Worm (Caenorhabditis elegans) whole organism, mixed stage, embryonic: ENCODE measurements around the gene msp-33.
"Not testable (repeated sequence)": the region's sequence is repeated elsewhere in the genome, so short reads cannot be mapped to it uniquely, and the experiment has no call there.

ENCODE experiments used
- M03D4.4 ChIP-seq: sonication (generic microtip); optimal IDR thresholded peaks from 2 replicates; lab custom pipeline; 2017; ENCODE audit warnings: mild to moderate bottlenecking, missing genetic modification characterization, missing compliant biosample characterization
- bed-3 ChIP-seq: fragments of 200-800 bp; sonication (Bioruptor generic); optimal IDR thresholded peaks from 3 replicates; lab custom pipeline; 2018; ENCODE audit warnings: mild to moderate bottlenecking, missing genetic modification characterization, moderate library complexity, missing compliant biosample characterization
- blmp-1 ChIP-seq: fragments of 150-350 bp; optimal IDR thresholded peaks from 2 replicates; lab custom pipeline; 2014; ENCODE audit warnings: missing biosample characterization, missing genetic modification characterization
- ceh-39 ChIP-seq: fragments of 150-350 bp; optimal IDR thresholded peaks from 2 replicates; lab custom pipeline; 2014; ENCODE audit warnings: missing biosample characterization, missing genetic modification characterization
- ceh-43 ChIP-seq: fragments of 200-800 bp; sonication (Bioruptor generic); optimal IDR thresholded peaks from 2 replicates; lab custom pipeline; 2018; ENCODE audit warnings: mild to moderate bottlenecking, missing genetic modification characterization, moderate library complexity, missing compliant biosample characterization
- ceh-83 ChIP-seq: fragments of 200-800 bp; sonication (Bioruptor generic); optimal IDR thresholded peaks from 2 replicates; lab custom pipeline; 2018; ENCODE audit warnings: mild to moderate bottlenecking, missing genetic modification characterization, missing compliant biosample characterization
- ces-1 ChIP-seq: fragments of 150-350 bp; optimal IDR thresholded peaks from 2 replicates; lab custom pipeline; 2014; ENCODE audit warnings: missing biosample characterization, missing genetic modification reagents, missing genetic modification characterization
- drap-1 ChIP-seq: fragments of 200-800 bp; sonication (Bioruptor generic); optimal IDR thresholded peaks from 3 replicates; lab custom pipeline; 2018; ENCODE audit warnings: mild to moderate bottlenecking, missing genetic modification characterization, missing compliant biosample characterization
- elt-1 ChIP-seq: sonication (generic microtip); optimal IDR thresholded peaks from 2 replicates; lab custom pipeline; 2017; ENCODE audit warnings: missing genetic modification characterization, mild to moderate bottlenecking, missing compliant biosample characterization, antibody characterized with exemption, moderate library complexity, borderline replicate concordance; ENCODE audit not compliant: insufficient read depth
- elt-3 ChIP-seq: fragments of 150-350 bp; optimal IDR thresholded peaks from 2 replicates; lab custom pipeline; 2014; ENCODE audit warnings: missing biosample characterization, missing genetic modification characterization
- hlh-1 ChIP-seq: fragments of 150-350 bp; optimal IDR thresholded peaks from 2 replicates; lab custom pipeline; 2014; ENCODE audit warnings: missing biosample characterization, missing genetic modification reagents, missing genetic modification characterization
- lin-13 ChIP-seq: fragments of 150-350 bp; optimal IDR thresholded peaks from 2 replicates; lab custom pipeline; 2014; ENCODE audit warnings: missing biosample characterization, missing genetic modification characterization
- lin-32 ChIP-seq: fragments of 200-800 bp; sonication (Bioruptor generic); optimal IDR thresholded peaks from 2 replicates; lab custom pipeline; 2018; ENCODE audit warnings: mild to moderate bottlenecking, missing genetic modification characterization, missing compliant biosample characterization
- mab-5 ChIP-seq: fragments of 150-350 bp; optimal IDR thresholded peaks from 2 replicates; lab custom pipeline; 2014; ENCODE audit warnings: missing biosample characterization, missing genetic modification characterization
- nhr-12 ChIP-seq: fragments of 150-350 bp; optimal IDR thresholded peaks from 2 replicates; lab custom pipeline; 2014; ENCODE audit warnings: missing biosample characterization, missing genetic modification characterization
- nhr-2 ChIP-seq: fragments of 150-350 bp; optimal IDR thresholded peaks from 2 replicates; lab custom pipeline; 2014; ENCODE audit warnings: missing biosample characterization, missing genetic modification characterization
- nhr-237 ChIP-seq: fragments of 150-350 bp; optimal IDR thresholded peaks from 2 replicates; lab custom pipeline; 2014; ENCODE audit warnings: missing biosample characterization, missing genetic modification characterization
- nhr-28 ChIP-seq: fragments of 150-350 bp; optimal IDR thresholded peaks from 2 replicates; lab custom pipeline; 2014; ENCODE audit warnings: missing biosample characterization, missing genetic modification characterization
- nhr-76 ChIP-seq: sonication (generic microtip); optimal IDR thresholded peaks from 2 replicates; lab custom pipeline; 2017; ENCODE audit warnings: missing biosample characterization, missing genetic modification characterization
- pha-4 ChIP-seq: fragments of 150-350 bp; optimal IDR thresholded peaks from 2 replicates; lab custom pipeline; 2018; ENCODE audit warnings: missing biosample characterization, missing genetic modification reagents, missing genetic modification characterization
- sem-2 ChIP-seq: fragments of 200-800 bp; sonication (Bioruptor generic); optimal IDR thresholded peaks from 2 replicates; lab custom pipeline; 2018; ENCODE audit warnings: mild to moderate bottlenecking, missing genetic modification characterization, missing compliant biosample characterization
- sptf-1 ChIP-seq: sonication (generic microtip); optimal IDR thresholded peaks from 2 replicates; lab custom pipeline; 2017; ENCODE audit warnings: mild to moderate bottlenecking, missing genetic modification characterization, moderate library complexity, missing compliant biosample characterization
- unc-120 ChIP-seq: sonication (generic microtip); optimal IDR thresholded peaks from 2 replicates; lab custom pipeline; 2017; ENCODE audit warnings: missing genetic modification characterization, missing compliant biosample characterization; ENCODE audit not compliant: poor library complexity, severe bottlenecking
- unc-39 ChIP-seq: fragments of 150-350 bp; optimal IDR thresholded peaks from 2 replicates; lab custom pipeline; 2014; ENCODE audit warnings: missing biosample characterization, missing genetic modification characterization
- unc-62 ChIP-seq: fragments of 150-350 bp; optimal IDR thresholded peaks from 2 replicates; lab custom pipeline; 2014; ENCODE audit warnings: missing biosample characterization, missing genetic modification reagents, missing genetic modification characterization
- zip-8 ChIP-seq: fragments of 150-350 bp; optimal IDR thresholded peaks from 2 replicates; lab custom pipeline; 2014; ENCODE audit warnings: missing biosample characterization, missing genetic modification characterization
- ztf-11 ChIP-seq: fragments of 150-350 bp; optimal IDR thresholded peaks from 2 replicates; lab custom pipeline; 2014; ENCODE audit warnings: missing biosample characterization, missing genetic modification characterization

The msp-33 gene

DNA sequence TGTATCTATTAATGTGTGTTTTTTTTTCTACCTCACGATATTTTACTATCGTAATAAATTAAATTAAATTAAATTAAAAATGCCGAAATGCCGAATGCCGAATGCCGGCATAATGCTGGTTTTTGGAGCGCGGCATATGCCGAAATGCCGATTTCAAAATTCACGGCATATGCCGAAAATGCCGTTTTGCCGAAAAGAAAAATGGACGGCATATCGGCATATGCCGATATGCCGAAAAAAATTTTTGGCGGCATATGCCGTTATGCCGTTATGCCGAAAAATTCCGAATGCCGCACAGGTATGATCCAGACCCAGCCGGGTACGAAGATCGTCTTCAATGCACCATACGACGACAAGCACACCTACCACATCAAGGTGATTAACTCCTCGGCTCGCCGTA is 6.0 kb upstream of the msp-33 start, which contains the start of gene msp-32:
Gene msp-32, plus strand, starts transcription at position 301 of the 400 bp plus-strand sequence.
- not testable (repeated sequence) for TF ChIP-seq sptf-1 (tag; lab: Kevin White, UChicago); sem-2 (GFP tag; lab: Kevin White, UChicago); ceh-43 (GFP tag; lab: Kevin White, UChicago)
- TF ChIP-seq, all 35 proteins: peak for 0; not testable (repeated sequence) for 35

ce11 chrII:4891012-4891775 is 1.3 kb downstream of the msp-33 start, which contains the start of gene gst-9:
Gene gst-9 (plus strand): TSS chrII:4891585.
- no peak for TF ChIP-seq lin-32 (GFP tag; lab: Kevin White, UChicago)
- no peak for TF ChIP-seq unc-62 (GFP tag; lab: Kevin White, UChicago)
- no peak for TF ChIP-seq drap-1 (GFP tag; lab: Kevin White, UChicago)
- no peak for TF ChIP-seq nhr-2 (tag; lab: Kevin White, UChicago)
- no peak for TF ChIP-seq mab-5 (tag; lab: Kevin White, UChicago)
- no peak for TF ChIP-seq ceh-83 (GFP tag; lab: Kevin White, UChicago)
- TF ChIP-seq nhr-76 (tag; lab: Kevin White, UChicago), result no peak
- TF ChIP-seq nhr-28 (tag; lab: Kevin White, UChicago), result no peak
- TF ChIP-seq ces-1 (GFP tag; lab: Kevin White, UChicago), result no peak
- no peak for TF ChIP-seq elt-1 (tag; lab: Kevin White, UChicago)
- TF ChIP-seq ztf-11 (tag; lab: Kevin White, UChicago), result no peak
- TF ChIP-seq elt-3, result no peak
- TF ChIP-seq pha-4 (tag; lab: Kevin White, UChicago), result no peak
- TF ChIP-seq zip-8 (tag; lab: Kevin White, UChicago), result no peak
- TF ChIP-seq lin-13 (tag; lab: Kevin White, UChicago), result no peak
- no peak for TF ChIP-seq nhr-12
- no peak for TF ChIP-seq hlh-1 (tag; lab: Kevin White, UChicago)
- TF ChIP-seq, all 35 proteins: peak for 0

DNA sequence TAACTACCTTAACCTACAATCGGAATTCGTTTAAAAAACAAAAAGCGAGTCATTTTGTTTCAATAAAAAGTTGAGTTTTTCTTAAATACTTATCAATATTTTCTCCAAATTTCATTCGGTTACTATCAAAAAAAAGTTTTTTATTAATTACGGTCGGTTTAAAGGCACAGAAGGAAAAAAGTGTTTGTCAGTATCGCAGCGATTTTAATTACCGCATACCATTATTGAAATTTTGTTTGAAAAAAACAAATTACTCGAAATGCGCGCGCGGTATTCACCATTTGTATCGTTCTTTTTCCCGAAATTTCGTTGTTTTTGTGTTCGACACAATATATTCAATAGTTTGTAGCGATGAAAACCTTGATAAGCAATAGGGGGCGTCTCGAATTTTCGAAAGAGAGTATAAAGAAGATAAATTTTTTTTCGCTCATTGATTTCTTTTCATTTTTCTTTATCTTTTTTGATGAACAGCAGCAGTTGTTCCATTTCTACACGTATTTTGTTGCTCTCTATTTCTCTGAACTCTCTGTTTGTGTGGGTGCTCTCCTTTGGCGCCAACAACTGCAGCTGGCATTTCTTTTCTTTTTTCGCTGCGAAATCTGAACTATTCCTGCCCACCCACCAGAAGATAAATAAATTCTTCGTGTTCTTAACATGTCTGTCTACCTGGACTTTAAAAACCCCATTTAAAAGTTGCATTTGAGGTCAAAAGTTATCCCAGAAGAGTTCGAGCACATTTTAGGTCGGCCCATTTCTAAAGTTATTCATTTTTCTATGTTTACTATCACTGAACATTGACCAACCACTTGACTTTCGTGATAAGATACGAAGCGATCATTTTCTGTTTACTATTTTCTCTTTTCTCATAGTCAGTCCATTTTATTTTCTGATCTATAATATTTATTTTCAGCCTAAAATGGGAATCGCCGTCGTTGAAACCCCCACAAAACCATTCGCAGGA is 3.7 kb downstream of the msp-33 start, which contains the start of gene pgm-1:
Gene pgm-1, plus strand, starts transcription at position 911 of the 961 bp plus-strand sequence.
- TF ChIP-seq unc-120 (tag; lab: Kevin White, UChicago) (peak; percentile 34), nhr-237 (tag; lab: Kevin White, UChicago) (no peak), nhr-2 (tag; lab: Kevin White, UChicago) (no peak), hlh-1 (tag; lab: Kevin White, UChicago) (peak; percentile 57), unc-39 (tag; lab: Kevin White, UChicago) (no peak)

- TF ChIP-seq elt-3, result no peak
- TF ChIP-seq drap-1 (GFP tag; lab: Kevin White, UChicago), result no peak
- TF ChIP-seq blmp-1 (tag; lab: Kevin White, UChicago), result no peak
- TF ChIP-seq sptf-1 (tag; lab: Kevin White, UChicago), result no peak
- TF ChIP-seq sem-2 (GFP tag; lab: Kevin White, UChicago), result no peak
- no peak for TF ChIP-seq M03D4.4 (tag; lab: Kevin White, UChicago)
- no peak for TF ChIP-seq nhr-12
- TF ChIP-seq hlh-1 (tag; lab: Kevin White, UChicago), result no peak
- no peak for TF ChIP-seq bed-3 (GFP tag; lab: Kevin White, UChicago)
- TF ChIP-seq nhr-76 (tag; lab: Kevin White, UChicago), result no peak
- no peak for TF ChIP-seq ces-1 (GFP tag; lab: Kevin White, UChicago)
- TF ChIP-seq unc-120 (tag; lab: Kevin White, UChicago), result no peak
- TF ChIP-seq zip-8 (tag; lab: Kevin White, UChicago), result no peak
- TF ChIP-seq nhr-28 (tag; lab: Kevin White, UChicago), result no peak
Measured at ce11 chrII:4885976-4886375, 6.5 kb downstream of the msp-33 start, which contains the start of gene R05F9.7. Gene R05F9.7 (plus strand): TSS chrII:4886276.

- no peak for TF ChIP-seq zip-8 (tag; lab: Kevin White, UChicago)
- TF ChIP-seq ceh-39 (tag; lab: Kevin White, UChicago), result no peak
- TF ChIP-seq nhr-2 (tag; lab: Kevin White, UChicago), result no peak
- no peak for TF ChIP-seq hlh-1 (tag; lab: Kevin White, UChicago)
- no peak for TF ChIP-seq nhr-12
- TF ChIP-seq ceh-43 (GFP tag; lab: Kevin White, UChicago), result no peak
- TF ChIP-seq lin-13 (tag; lab: Kevin White, UChicago), result no peak
- no peak for TF ChIP-seq drap-1 (GFP tag; lab: Kevin White, UChicago)
- TF ChIP-seq sem-2 (GFP tag; lab: Kevin White, UChicago), result no peak
- no peak for TF ChIP-seq nhr-28 (tag; lab: Kevin White, UChicago)
Measured at ce11 chrII:4884403-4884802, 8.1 kb downstream of the msp-33 start.
